Worm (Caenorhabditis elegans) whole organism, L2 larva: ENCODE measurements around the gene ZK829.3.

Source experiments
- C34F6.9 ChIP-seq: fragments of 150-350 bp; optimal IDR thresholded peaks from 2 replicates; lab custom pipeline; 2014; ENCODE audit warnings: missing biosample characterization, missing genetic modification characterization
- Y55F3AM.14 ChIP-seq: fragments of 200-800 bp; sonication (Bioruptor generic); optimal IDR thresholded peaks from 2 replicates; lab custom pipeline; 2018; ENCODE audit warnings: mild to moderate bottlenecking, missing genetic modification characterization, missing compliant biosample characterization
- blmp-1 ChIP-seq: sonication (generic microtip); optimal IDR thresholded peaks from 2 replicates; lab custom pipeline; 2017; ENCODE audit warnings: missing genetic modification characterization, mild to moderate bottlenecking, missing compliant biosample characterization, antibody characterized with exemption, moderate library complexity; ENCODE audit not compliant: insufficient read depth
- ceh-16 ChIP-seq: fragments of 150-350 bp; optimal IDR thresholded peaks from 2 replicates; lab custom pipeline; 2014; ENCODE audit warnings: missing biosample characterization, missing genetic modification characterization
- dmd-4 ChIP-seq: sonication (generic microtip); optimal IDR thresholded peaks from 2 replicates; lab custom pipeline; 2017; ENCODE audit warnings: missing biosample characterization, missing genetic modification characterization
- egl-27 ChIP-seq: sonication (generic microtip); optimal IDR thresholded peaks from 3 replicates; lab custom pipeline; 2017; ENCODE audit warnings: missing biosample characterization, missing genetic modification reagents, missing genetic modification characterization
- elt-1 ChIP-seq: fragments of 150-350 bp; optimal IDR thresholded peaks from 2 replicates; lab custom pipeline; 2014; ENCODE audit warnings: missing biosample characterization, missing genetic modification characterization
- elt-3 ChIP-seq: sonication (generic microtip); optimal IDR thresholded peaks from 2 replicates; lab custom pipeline; 2017; ENCODE audit warnings: missing biosample characterization, missing genetic modification characterization
- fos-1 ChIP-seq: fragments of 150-350 bp; optimal IDR thresholded peaks from 2 replicates; lab custom pipeline; 2014; ENCODE audit warnings: missing biosample characterization, missing genetic modification characterization
- gmeb-1 ChIP-seq: fragments of 150-350 bp; optimal IDR thresholded peaks from 2 replicates; lab custom pipeline; 2014; ENCODE audit warnings: missing biosample characterization, missing genetic modification characterization
- lin-11 ChIP-seq: fragments of 150-350 bp; sonication (generic microtip); optimal IDR thresholded peaks from 2 replicates; lab custom pipeline; 2014; ENCODE audit warnings: missing biosample characterization, missing genetic modification characterization, inconsistent platforms, mixed read lengths
- lin-13 ChIP-seq: fragments of 150-350 bp; optimal IDR thresholded peaks from 2 replicates; lab custom pipeline; 2014; ENCODE audit warnings: missing biosample characterization, missing genetic modification reagents, missing genetic modification characterization
- lin-39 ChIP-seq: fragments of 150-350 bp; optimal IDR thresholded peaks from 2 replicates; lab custom pipeline; 2014; ENCODE audit warnings: missing biosample characterization, missing genetic modification reagents, missing genetic modification characterization
- mbf-1 ChIP-seq: sonication (generic microtip); optimal IDR thresholded peaks from 2 replicates; lab custom pipeline; 2017; ENCODE audit warnings: missing biosample characterization, missing genetic modification characterization
- mdl-1 ChIP-seq, 2 experiments: fragments of 150-350 bp in 1 of 2; sonication (generic microtip) in 1 of 2; optimal IDR thresholded peaks; 2 replicates each; lab custom pipeline; 2017; ENCODE audit warnings: missing biosample characterization in 2 of 2, missing genetic modification characterization in 2 of 2
- nhr-10 ChIP-seq: sonication (generic microtip); optimal IDR thresholded peaks from 2 replicates; lab custom pipeline; 2017; ENCODE audit warnings: missing biosample characterization, missing genetic modification characterization
- nhr-11 ChIP-seq: fragments of 150-350 bp; optimal IDR thresholded peaks from 2 replicates; lab custom pipeline; 2014; ENCODE audit warnings: missing biosample characterization, missing genetic modification characterization
- nhr-25 ChIP-seq: fragments of 150-350 bp; sonication (generic microtip); optimal IDR thresholded peaks from 3 replicates; lab custom pipeline; 2014; ENCODE audit warnings: missing biosample characterization, missing genetic modification characterization
- sma-3 ChIP-seq: sonication (generic microtip); optimal IDR thresholded peaks from 2 replicates; lab custom pipeline; 2016; ENCODE audit warnings: missing genetic modification reagents, missing genetic modification characterization, missing compliant biosample characterization
- sma-9 ChIP-seq, 2 experiments: fragments of 150-350 bp in 1 of 2; sonication (generic microtip) in 1 of 2; optimal IDR thresholded peaks; 2 replicates each; lab custom pipeline; 2014 to 2016; ENCODE audit warnings: missing genetic modification characterization in 2 of 2, mild to moderate bottlenecking in 1 of 2, missing biosample characterization in 1 of 2, missing compliant biosample characterization in 1 of 2, missing genetic modification reagents in 1 of 2, moderate library complexity in 1 of 2
- unc-55 ChIP-seq: fragments of 150-350 bp; sonication (generic microtip); optimal IDR thresholded peaks from 3 replicates; lab custom pipeline; 2014; ENCODE audit warnings: missing biosample characterization, missing genetic modification reagents, missing genetic modification characterization
- unc-62 ChIP-seq: fragments of 150-350 bp; optimal IDR thresholded peaks from 2 replicates; lab custom pipeline; 2014; ENCODE audit warnings: missing biosample characterization, missing genetic modification reagents, missing genetic modification characterization
- ztf-11 ChIP-seq: sonication (generic microtip); optimal IDR thresholded peaks from 2 replicates; lab custom pipeline; 2017; ENCODE audit warnings: missing biosample characterization, missing genetic modification characterization
- ztf-4 ChIP-seq: fragments of 150-350 bp; optimal IDR thresholded peaks from 2 replicates; lab custom pipeline; 2014; ENCODE audit warnings: missing biosample characterization, missing genetic modification characterization

The ZK829.3 gene

ce11 chrIV:11914260-11914836, 31.2 kb downstream of the ZK829.3 start:
- TF ChIP-seq blmp-1 (tag; lab: Kevin White, UChicago): no peak
- TF ChIP-seq nhr-11 (tag; lab: Kevin White, UChicago): no peak

- TF ChIP-seq gmeb-1 (peak; percentile 12), fos-1 (tag; lab: Kevin White, UChicago) (peak; percentile 11), unc-55 (GFP tag; lab: Kevin White, UChicago) (no peak), mbf-1 (tag; lab: Kevin White, UChicago) (no peak), nhr-10 (tag; lab: Kevin White, UChicago) (no peak), elt-3 (tag; lab: Kevin White, UChicago) (no peak)
Observed at ce11 chrIV:11913295-11913940, 32.1 kb downstream of the ZK829.3 start.

- TF ChIP-seq C34F6.9 (tag; lab: Kevin White, UChicago): no peak
- peak; percentile 43 for TF ChIP-seq fos-1 (tag; lab: Kevin White, UChicago)
- no peak for TF ChIP-seq ztf-11 (tag; lab: Kevin White, UChicago)
Observed at ce11 chrIV:11911723-11912122, 33.8 kb downstream of the ZK829.3 start, which contains the start of gene VZK822L.2. VZK822L.2 (plus strand) TSS chrIV:11912023.

- TF ChIP-seq lin-11 (no peak), elt-1 (tag; lab: Kevin White, UChicago) (peak; percentile 61), ztf-4 (tag; lab: Kevin White, UChicago) (no peak)
Observed at ce11 chrIV:11908733-11909132, 36.8 kb downstream of the ZK829.3 start.

ce11 chrIV:11903676-11904075, 41.8 kb downstream of the ZK829.3 start:
- TF ChIP-seq elt-1 (tag; lab: Kevin White, UChicago) (peak; percentile 56), ceh-16 (tag; lab: Kevin White, UChicago) (peak; percentile 58), lin-39 (tag; lab: Kevin White, UChicago) (no peak), sma-9 (GFP tag; optimal IDR thresholded peaks at IDR 0.05; lab: Kevin White, UChicago) (peak; percentile 6), sma-9 (tag; optimal IDR thresholded peaks at IDR 0.05; lab: Kevin White, UChicago) (no peak)

- TF ChIP-seq dmd-4 (tag; lab: Kevin White, UChicago) (no peak), mdl-1 (tag; optimal IDR thresholded peaks at IDR 0.05; lab: Kevin White, UChicago) (no peak), sma-9 (GFP tag; optimal IDR thresholded peaks at IDR 0.05; lab: Kevin White, UChicago) (no peak), sma-9 (tag; optimal IDR thresholded peaks at IDR 0.05; lab: Kevin White, UChicago) (no peak), lin-13 (GFP tag; lab: Kevin White, UChicago) (no peak), unc-62 (no peak), Y55F3AM.14 (no peak), sma-3 (GFP tag; lab: Kevin White, UChicago) (no peak), nhr-25 (peak; percentile 3)
Observed at ce11 chrIV:11902832-11903231, 42.7 kb downstream of the ZK829.3 start.

- TF ChIP-seq mdl-1 (tag; optimal IDR thresholded peaks at IDR 0.05; lab: Kevin White, UChicago) (no peak), blmp-1 (tag; lab: Kevin White, UChicago) (peak; percentile 27), egl-27 (peak; percentile 10), sma-9 (GFP tag; optimal IDR thresholded peaks at IDR 0.05; lab: Kevin White, UChicago) (peak; percentile 53), sma-9 (tag; optimal IDR thresholded peaks at IDR 0.05; lab: Kevin White, UChicago) (no peak), nhr-25 (peak; percentile 51), sma-3 (GFP tag; lab: Kevin White, UChicago) (peak; percentile 12), fos-1 (tag; lab: Kevin White, UChicago) (no peak), ztf-4 (tag; lab: Kevin White, UChicago) (no peak)
- TF ChIP-seq, all 48 proteins: peak for 5
Observed at ce11 chrIV:11901215-11901614, 44.3 kb downstream of the ZK829.3 start.

ce11 chrIV:11900399-11900798, 45.1 kb downstream of the ZK829.3 start:
- TF ChIP-seq ztf-4 (tag; lab: Kevin White, UChicago): no peak
- TF ChIP-seq sma-9 (GFP tag; optimal IDR thresholded peaks at IDR 0.05; lab: Kevin White, UChicago): peak; percentile 70
- TF ChIP-seq sma-9 (tag; optimal IDR thresholded peaks at IDR 0.05; lab: Kevin White, UChicago): no peak
- TF ChIP-seq elt-1 (tag; lab: Kevin White, UChicago): peak; percentile 90
